Fruit fly (Drosophila melanogaster): ENCODE measurements around the gene CG11964.

The CG11964 gene

dm6 chr3R:8976073-8976593 lies 31.3 kb upstream of the CG11964 start:
- no peak for TF ChIP-seq sv (GFP tag; optimal IDR thresholded peaks at IDR 0.05)
- no peak for TF ChIP-seq Vsx2 (GFP tag; optimal IDR thresholded peaks at IDR 0.05; ENCODE audit: partially characterized antibody)
- no peak for TF ChIP-seq GATAd (GFP tag; optimal IDR thresholded peaks at IDR 0.05)
- no peak for TF ChIP-seq Mio (GFP tag; optimal IDR thresholded peaks at IDR 0.05)
- TF ChIP-seq CG32264 (GFP tag; optimal IDR thresholded peaks at IDR 0.05) = no peak
- no peak for TF ChIP-seq dsf (GFP tag; optimal IDR thresholded peaks at IDR 0.05; ENCODE audit: borderline replicate concordance)
- TF ChIP-seq woc (GFP tag; optimal IDR thresholded peaks at IDR 0.05) = no peak
- TF ChIP-seq HLH106 (tag; optimal IDR thresholded peaks at IDR 0.05) = no peak
- TF ChIP-seq foxo (GFP tag; optimal IDR thresholded peaks at IDR 0.05) = no peak
- TF ChIP-seq rgr (GFP tag; optimal IDR thresholded peaks at IDR 0.05) = no peak
- no peak for TF ChIP-seq lola (GFP tag; optimal IDR thresholded peaks at IDR 0.05)
- TF ChIP-seq Hr83 (GFP tag; optimal IDR thresholded peaks at IDR 0.05; ENCODE audit: poor library complexity, severe bottlenecking) = no peak
- TF ChIP-seq psq (GFP tag; optimal IDR thresholded peaks at IDR 0.05) = no peak
- no peak for TF ChIP-seq Hr78 (GFP tag; optimal IDR thresholded peaks at IDR 0.05)
- no peak for TF ChIP-seq CG9705 (GFP tag; optimal IDR thresholded peaks at IDR 0.05)
- TF ChIP-seq Hnf4 (GFP tag; optimal IDR thresholded peaks at IDR 0.05) = no peak
- TF ChIP-seq tai (GFP tag; optimal IDR thresholded peaks at IDR 0.05) = no peak
- TF ChIP-seq ey (GFP tag; optimal IDR thresholded peaks at IDR 0.05) = no peak
- TF ChIP-seq CrebA (GFP tag; optimal IDR thresholded peaks at IDR 0.05; ENCODE audit: borderline replicate concordance) = no peak

- TF ChIP-seq GATAd (GFP tag; optimal IDR thresholded peaks at IDR 0.05) = no peak
- TF ChIP-seq woc (GFP tag; optimal IDR thresholded peaks at IDR 0.05) = no peak
- peak; percentile 43 for TF ChIP-seq psq (GFP tag; optimal IDR thresholded peaks at IDR 0.05)
- no peak for TF ChIP-seq sage (GFP tag; optimal IDR thresholded peaks at IDR 0.05)
- no peak for TF ChIP-seq Jra (GFP tag; optimal IDR thresholded peaks at IDR 0.05)
- no peak for TF ChIP-seq brk (GFP tag; optimal IDR thresholded peaks at IDR 0.05)
- no peak for TF ChIP-seq usp (GFP tag; optimal IDR thresholded peaks at IDR 0.05)
- no peak for TF ChIP-seq rgr (GFP tag; optimal IDR thresholded peaks at IDR 0.05)
These were observed 27.0 kb upstream of the CG11964 start for dm6 chr3R:8971794-8972193.

DNA sequence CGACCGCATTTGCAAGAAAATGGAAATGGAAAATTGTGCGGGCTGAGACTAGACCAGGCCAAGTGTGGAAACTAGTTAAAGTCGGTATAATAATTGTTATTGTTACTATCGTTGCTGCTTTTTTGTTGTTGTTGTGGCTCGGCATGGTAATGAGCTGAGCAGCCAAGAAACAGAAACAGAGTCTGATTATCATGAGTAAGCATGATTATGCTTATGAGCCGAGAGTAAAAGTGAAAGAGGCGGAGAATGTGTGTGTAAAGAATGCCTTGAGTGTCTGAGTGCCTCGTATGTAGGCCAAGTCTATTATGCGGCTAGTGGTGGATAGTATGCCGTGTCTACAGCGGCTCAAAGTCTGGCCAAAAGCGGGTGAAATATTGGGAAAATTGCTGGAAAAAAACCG lies 25.9 kb upstream of the CG11964 start:
- TF ChIP-seq fru (GFP tag; optimal IDR thresholded peaks at IDR 0.05) (no peak), Hr83 (GFP tag; optimal IDR thresholded peaks at IDR 0.05; ENCODE audit: poor library complexity, severe bottlenecking) (no peak), tai (GFP tag; optimal IDR thresholded peaks at IDR 0.05) (no peak), N (GFP tag; optimal IDR thresholded peaks at IDR 0.05) (no peak), brk (GFP tag; optimal IDR thresholded peaks at IDR 0.05) (no peak), dsf (GFP tag; optimal IDR thresholded peaks at IDR 0.05; ENCODE audit: borderline replicate concordance) (no peak), lola (GFP tag; optimal IDR thresholded peaks at IDR 0.05) (no peak), CrebA (GFP tag; optimal IDR thresholded peaks at IDR 0.05; ENCODE audit: borderline replicate concordance) (no peak), Rel (GFP tag; optimal IDR thresholded peaks at IDR 0.05) (no peak), Rel (tag; optimal IDR thresholded peaks at IDR 0.05) (no peak), sage (GFP tag; optimal IDR thresholded peaks at IDR 0.05) (no peak), OdsH (GFP tag; optimal IDR thresholded peaks at IDR 0.05) (no peak), GATAd (GFP tag; optimal IDR thresholded peaks at IDR 0.05) (no peak), psq (GFP tag; optimal IDR thresholded peaks at IDR 0.05) (no peak)

- TF ChIP-seq Vsx2 (GFP tag; optimal IDR thresholded peaks at IDR 0.05; ENCODE audit: partially characterized antibody) = no peak
- no peak for TF ChIP-seq Mio (GFP tag; optimal IDR thresholded peaks at IDR 0.05)
- no peak for TF ChIP-seq Hr83 (GFP tag; optimal IDR thresholded peaks at IDR 0.05; ENCODE audit: poor library complexity, severe bottlenecking)
- TF ChIP-seq Jra (GFP tag; optimal IDR thresholded peaks at IDR 0.05) = no peak
- no peak for TF ChIP-seq N (GFP tag; optimal IDR thresholded peaks at IDR 0.05)
- TF ChIP-seq lola (GFP tag; optimal IDR thresholded peaks at IDR 0.05) = no peak
- no peak for TF ChIP-seq usp (GFP tag; optimal IDR thresholded peaks at IDR 0.05)
- TF ChIP-seq GATAd (GFP tag; optimal IDR thresholded peaks at IDR 0.05) = no peak
- TF ChIP-seq OdsH (GFP tag; optimal IDR thresholded peaks at IDR 0.05) = no peak
- no peak for TF ChIP-seq psq (GFP tag; optimal IDR thresholded peaks at IDR 0.05)
- TF ChIP-seq woc (GFP tag; optimal IDR thresholded peaks at IDR 0.05) = no peak
- no peak for TF ChIP-seq Dif (GFP tag; optimal IDR thresholded peaks at IDR 0.05; ENCODE audit: partially characterized antibody)
- TF ChIP-seq fru (GFP tag; optimal IDR thresholded peaks at IDR 0.05) = no peak
- no peak for TF ChIP-seq Sp1 (GFP tag; optimal IDR thresholded peaks at IDR 0.05)
- no peak for TF ChIP-seq rgr (GFP tag; optimal IDR thresholded peaks at IDR 0.05)
- TF ChIP-seq Myc (optimal IDR thresholded peaks at IDR 0.05) = no peak
These were observed 25.1 kb upstream of the CG11964 start for dm6 chr3R:8969926-8970306.
